Worm (Caenorhabditis elegans) whole organism, young adult: ENCODE measurements around the gene F07E5.5.

Source experiments
- B0035.1 ChIP-seq: sonication (generic microtip); optimal IDR thresholded peaks from 2 replicates; lab custom pipeline; 2016; ENCODE audit warnings: missing genetic modification characterization, mild to moderate bottlenecking, missing compliant biosample characterization, missing genotype, missing genetic modification reagents
- B0261.1 ChIP-seq: sonication (generic microtip); optimal IDR thresholded peaks from 2 replicates; lab custom pipeline; 2016; ENCODE audit warnings: mild to moderate bottlenecking, missing genetic modification characterization, moderate library complexity, missing compliant biosample characterization
- B0336.3 ChIP-seq: fragments of 200-800 bp; sonication (Bioruptor generic); IDR thresholded peaks from 2 replicates; pipeline ENCODE4 v1.3.6; 2022; ENCODE audit warnings: missing genetic modification characterization, missing compliant biosample characterization
- C06A6.2 ChIP-seq: fragments of 200-800 bp; sonication (Bioruptor generic); conservative IDR thresholded peaks from 2 replicates; pipeline ENCODE4 v1.3.6; 2022; ENCODE audit warnings: missing genetic modification characterization, missing compliant biosample characterization
- F57C9.4 ChIP-seq: sonication (generic microtip); optimal IDR thresholded peaks from 2 replicates; lab custom pipeline; 2017; ENCODE audit warnings: mild to moderate bottlenecking, missing genetic modification characterization, missing compliant biosample characterization
- K11D2.4 ChIP-seq: fragments of 200-800 bp; sonication (Bioruptor generic); IDR thresholded peaks from 2 replicates; pipeline ENCODE4 v1.3.6; 2022; ENCODE audit warnings: missing genetic modification reagents, missing genetic modification characterization, missing compliant biosample characterization
- Y67H2A.10 ChIP-seq: fragments of 200-800 bp; sonication (Bioruptor generic); conservative IDR thresholded peaks from 2 replicates; pipeline ENCODE4 v1.3.6; 2022; ENCODE audit warnings: missing genetic modification reagents, missing genetic modification characterization, missing compliant biosample characterization
- akir-1 ChIP-seq: fragments of 200-800 bp; sonication (Bioruptor generic); optimal IDR thresholded peaks from 2 replicates; lab custom pipeline; 2018; ENCODE audit warnings: mild to moderate bottlenecking, missing genetic modification characterization, moderate library complexity, missing compliant biosample characterization
- aptf-2 ChIP-seq: fragments of 200-800 bp; sonication (Bioruptor generic); conservative IDR thresholded peaks from 2 replicates; pipeline ENCODE4 v1.3.6; 2022; ENCODE audit warnings: missing genetic modification reagents, missing genetic modification characterization, missing compliant biosample characterization
- aptf-3 ChIP-seq: fragments of 200-800 bp; sonication (Bioruptor generic); IDR thresholded peaks from 2 replicates; pipeline ENCODE4 v1.3.6; 2022; ENCODE audit warnings: missing genetic modification characterization, missing compliant biosample characterization
- atf-7 ChIP-seq: sonication (generic microtip); optimal IDR thresholded peaks from 2 replicates; lab custom pipeline; 2017; ENCODE audit warnings: mild to moderate bottlenecking, missing genetic modification characterization, missing compliant biosample characterization
- athp-1 ChIP-seq: sonication (generic microtip); optimal IDR thresholded peaks from 2 replicates; lab custom pipeline; 2017; ENCODE audit warnings: mild to moderate bottlenecking, missing genetic modification characterization, missing compliant biosample characterization
- attf-6 ChIP-seq: fragments of 200-800 bp; sonication (Bioruptor generic); IDR thresholded peaks from 2 replicates; pipeline ENCODE4 v1.3.6; 2022; ENCODE audit warnings: missing genetic modification reagents, missing genetic modification characterization, missing compliant biosample characterization
- bed-1 ChIP-seq: fragments of 200-800 bp; sonication (Bioruptor generic); IDR thresholded peaks from 2 replicates; pipeline ENCODE4 v1.3.6; 2022; ENCODE audit warnings: missing genetic modification reagents, missing genetic modification characterization, missing compliant biosample characterization
- ceh-27 ChIP-seq: fragments of 200-800 bp; sonication (Bioruptor generic); optimal IDR thresholded peaks from 2 replicates; lab custom pipeline; 2018; ENCODE audit warnings: mild to moderate bottlenecking, missing genetic modification characterization, moderate library complexity, missing compliant biosample characterization
- die-1 ChIP-seq: sonication (generic microtip); optimal IDR thresholded peaks from 2 replicates; lab custom pipeline; 2016; ENCODE audit warnings: missing genotype, mild to moderate bottlenecking, missing genetic modification characterization, missing compliant biosample characterization
- dox-1 ChIP-seq: fragments of 200-800 bp; sonication (Bioruptor generic); IDR thresholded peaks from 2 replicates; pipeline ENCODE4 v1.3.6; 2022; ENCODE audit warnings: missing genetic modification reagents, missing genetic modification characterization, missing compliant biosample characterization
- efl-1 ChIP-seq: fragments of 150-350 bp; optimal IDR thresholded peaks from 2 replicates; lab custom pipeline; 2014; ENCODE audit warnings: missing biosample characterization, missing genetic modification reagents, missing genetic modification characterization
- ets-4 ChIP-seq: fragments of 200-800 bp; sonication (Bioruptor generic); optimal IDR thresholded peaks from 2 replicates; lab custom pipeline; 2018; ENCODE audit warnings: mild to moderate bottlenecking, missing genetic modification characterization, missing compliant biosample characterization
- fkh-3 ChIP-seq: sonication (generic microtip); optimal IDR thresholded peaks from 2 replicates; lab custom pipeline; 2016; ENCODE audit warnings: mild to moderate bottlenecking, missing genetic modification characterization, missing compliant biosample characterization
- gei-17 ChIP-seq: fragments of 200-800 bp; sonication (Bioruptor generic); optimal IDR thresholded peaks from 2 replicates; lab custom pipeline; 2018; ENCODE audit warnings: mild to moderate bottlenecking, missing genetic modification characterization, missing compliant biosample characterization
- hrde-1 ChIP-seq: sonication (generic microtip); optimal IDR thresholded peaks from 2 replicates; lab custom pipeline; 2016; ENCODE audit warnings: missing genetic modification characterization, mild to moderate bottlenecking, missing compliant biosample characterization, moderate library complexity, missing genotype, missing genetic modification reagents, borderline replicate concordance
- let-526 ChIP-seq: fragments of 200-800 bp; sonication (Bioruptor generic); IDR thresholded peaks from 2 replicates; pipeline ENCODE4 v1.3.6; 2022; ENCODE audit warnings: missing genetic modification reagents, missing genetic modification characterization, missing compliant biosample characterization
- lin-54 ChIP-seq: fragments of 200-800 bp; sonication (Bioruptor generic); optimal IDR thresholded peaks from 2 replicates; lab custom pipeline; 2018; ENCODE audit warnings: mild to moderate bottlenecking, missing genetic modification characterization, missing compliant biosample characterization
- madf-10 ChIP-seq: sonication (generic microtip); optimal IDR thresholded peaks from 2 replicates; lab custom pipeline; 2016; ENCODE audit warnings: mild to moderate bottlenecking, missing genetic modification characterization, missing compliant biosample characterization
- madf-3 ChIP-seq: fragments of 200-800 bp; sonication (Bioruptor generic); IDR thresholded peaks from 2 replicates; pipeline ENCODE4 v1.3.6; 2022; ENCODE audit warnings: missing genetic modification reagents, missing genetic modification characterization, missing compliant biosample characterization
- madf-6 ChIP-seq: fragments of 200-800 bp; sonication (Bioruptor generic); IDR thresholded peaks from 2 replicates; pipeline ENCODE4 v1.3.6; 2022; ENCODE audit warnings: missing genetic modification reagents, missing genetic modification characterization, missing compliant biosample characterization
- nhr-120 ChIP-seq: fragments of 200-800 bp; sonication (Bioruptor generic); IDR thresholded peaks from 2 replicates; pipeline ENCODE4 v1.3.6; 2022; ENCODE audit warnings: missing genetic modification characterization, missing compliant biosample characterization
- nhr-90 ChIP-seq: sonication (generic microtip); optimal IDR thresholded peaks from 2 replicates; lab custom pipeline; 2016; ENCODE audit warnings: missing genotype, mild to moderate bottlenecking, missing genetic modification characterization, missing compliant biosample characterization
- rcor-1 ChIP-seq: fragments of 200-800 bp; sonication (Bioruptor generic); IDR thresholded peaks from 2 replicates; pipeline ENCODE4 v1.3.6; 2022; ENCODE audit warnings: missing genetic modification reagents, missing genetic modification characterization, missing compliant biosample characterization
- sptf-2 ChIP-seq: fragments of 200-800 bp; sonication (Bioruptor generic); optimal IDR thresholded peaks from 2 replicates; lab custom pipeline; 2018; ENCODE audit warnings: mild to moderate bottlenecking, missing genetic modification characterization, missing compliant biosample characterization
- ztf-18 ChIP-seq: sonication (generic microtip); optimal IDR thresholded peaks from 2 replicates; lab custom pipeline; 2016; ENCODE audit warnings: missing genotype, mild to moderate bottlenecking, missing genetic modification characterization, missing compliant biosample characterization
- ztf-25 ChIP-seq: fragments of 200-800 bp; sonication (Bioruptor generic); IDR thresholded peaks from 2 replicates; pipeline ENCODE4 v1.3.6; 2022; ENCODE audit warnings: missing genetic modification reagents, missing genetic modification characterization, missing compliant biosample characterization

F07E5.5 gene

DNA sequence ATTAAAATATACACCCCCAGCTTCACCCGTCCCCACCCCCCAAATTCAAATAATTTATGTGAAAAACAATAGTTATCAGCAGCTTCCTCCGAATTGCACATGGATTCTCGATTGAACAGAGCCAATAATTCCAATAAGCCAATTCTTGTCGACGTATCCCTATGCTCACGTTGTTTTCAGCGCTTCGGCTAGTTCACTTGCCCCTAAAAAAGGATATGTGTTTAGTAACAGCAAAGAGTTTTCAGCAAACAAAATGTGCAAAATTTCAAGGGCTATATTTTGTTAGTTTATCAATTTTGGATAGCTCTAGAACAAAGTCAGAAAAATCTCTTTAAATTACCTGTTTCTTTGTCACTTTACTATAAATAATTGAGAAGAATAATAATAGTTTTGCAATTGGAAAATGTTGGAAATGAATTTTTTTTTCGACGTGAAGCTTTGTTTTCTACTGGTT lies 24.9 kb upstream of the F07E5.5 start, which contains the start of the genes T16A1.5 and fbxc-49:
TSS of gene T16A1.5 (minus strand) at position 101 of the 454 bp plus-strand sequence.
TSS of gene fbxc-49 (plus strand) at position 404 of the 454 bp plus-strand sequence.
- no peak for TF ChIP-seq ztf-25 (GFP tag; lab: Robert Waterston, UW)
- no peak for TF ChIP-seq nhr-120 (GFP tag; lab: Robert Waterston, UW)
- TF ChIP-seq F57C9.4 (tag; lab: Kevin White, UChicago): no peak
- TF ChIP-seq akir-1 (GFP tag; lab: Kevin White, UChicago): no peak
- no peak for TF ChIP-seq aptf-2 (GFP tag; lab: Robert Waterston, UW)

DNA sequence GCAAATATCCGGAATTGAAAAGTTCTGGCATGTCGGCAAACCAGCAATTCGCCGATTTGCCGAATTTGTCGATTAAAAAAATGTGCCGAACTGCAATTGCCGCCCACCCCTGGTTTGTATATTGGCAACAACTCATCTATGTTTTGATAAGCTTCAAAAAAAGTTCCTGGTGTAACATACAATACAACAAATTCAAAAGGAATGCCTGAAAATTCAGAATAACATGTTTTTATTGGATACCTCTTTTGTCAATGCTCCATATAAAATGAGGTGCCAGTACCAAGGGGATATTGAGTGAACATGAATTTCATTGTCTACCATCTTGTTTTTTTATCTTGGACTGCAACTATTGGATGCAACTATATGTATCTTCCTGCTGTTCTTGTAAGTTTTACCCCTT lies 22.4 kb upstream of the F07E5.5 start, which contains the start of gene T16A1.4:
TSS of gene T16A1.4 (plus strand) at position 301 of the 400 bp plus-strand sequence.
- TF ChIP-seq madf-10 (tag; lab: Kevin White, UChicago) (no peak), fkh-3 (tag; lab: Kevin White, UChicago) (no peak), atf-7 (tag; lab: Kevin White, UChicago) (no peak), attf-6 (GFP tag; lab: Robert Waterston, UW) (no peak), nhr-90 (no peak), aptf-3 (no peak), C06A6.2 (no peak), rcor-1 (GFP tag; lab: Robert Waterston, UW) (no peak), sptf-2 (no peak), gei-17 (no peak), K11D2.4 (GFP tag; lab: Robert Waterston, UW) (no peak), athp-1 (tag; lab: Kevin White, UChicago) (no peak), madf-3 (no peak)

DNA sequence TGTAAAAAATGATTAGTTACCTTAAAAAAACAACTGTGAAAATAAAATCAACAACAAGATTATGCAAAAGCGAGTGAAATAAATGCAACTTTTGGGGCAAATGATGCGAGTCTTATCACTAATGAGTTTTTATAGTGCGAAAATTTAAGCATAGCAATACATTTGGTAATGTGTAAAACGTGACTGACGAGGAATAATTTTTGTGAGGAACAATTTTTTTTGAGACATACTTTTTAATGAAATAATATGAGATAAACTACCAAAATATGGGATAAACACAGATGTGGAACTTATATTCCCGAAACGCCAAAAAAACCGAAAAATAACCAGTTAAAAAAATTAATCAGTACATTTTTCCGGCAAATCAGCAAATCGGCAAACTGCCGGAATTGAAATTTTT lies 21.6 kb upstream of the F07E5.5 start, which contains the start of gene F07E5.9:
TSS of gene F07E5.9 (minus strand) at position 101 of the 400 bp plus-strand sequence.
- TF ChIP-seq B0261.1 (tag; lab: Kevin White, UChicago): no peak
- TF ChIP-seq ztf-18: no peak
- TF ChIP-seq ceh-27: no peak
- no peak for TF ChIP-seq hrde-1
- TF ChIP-seq madf-6 (GFP tag; lab: Robert Waterston, UW): no peak
- TF ChIP-seq, all 124 proteins: peak for 0

DNA sequence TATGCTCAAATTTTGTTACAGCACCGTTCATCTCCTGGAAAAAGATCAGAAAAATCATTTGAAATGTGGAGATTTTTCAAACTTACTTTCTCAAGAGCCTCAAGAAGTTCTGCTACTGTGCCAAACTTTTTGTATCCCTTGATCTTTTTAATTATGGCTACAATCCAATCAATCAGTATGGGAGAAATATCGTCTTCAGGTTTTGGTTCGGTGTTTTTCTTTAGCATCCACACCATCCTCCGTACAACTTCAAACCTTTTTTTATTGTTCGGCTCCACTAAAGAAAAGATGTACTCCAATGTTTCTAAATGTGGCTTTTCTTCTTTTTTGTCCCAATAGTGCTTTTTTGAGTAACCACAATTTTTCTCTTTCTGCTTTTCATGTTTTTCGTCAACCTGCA lies 17.6 kb upstream of the F07E5.5 start:
- TF ChIP-seq bed-1: no peak
- TF ChIP-seq die-1 (tag; lab: Kevin White, UChicago): no peak
- no peak for TF ChIP-seq ets-4 (GFP tag; lab: Kevin White, UChicago)

DNA sequence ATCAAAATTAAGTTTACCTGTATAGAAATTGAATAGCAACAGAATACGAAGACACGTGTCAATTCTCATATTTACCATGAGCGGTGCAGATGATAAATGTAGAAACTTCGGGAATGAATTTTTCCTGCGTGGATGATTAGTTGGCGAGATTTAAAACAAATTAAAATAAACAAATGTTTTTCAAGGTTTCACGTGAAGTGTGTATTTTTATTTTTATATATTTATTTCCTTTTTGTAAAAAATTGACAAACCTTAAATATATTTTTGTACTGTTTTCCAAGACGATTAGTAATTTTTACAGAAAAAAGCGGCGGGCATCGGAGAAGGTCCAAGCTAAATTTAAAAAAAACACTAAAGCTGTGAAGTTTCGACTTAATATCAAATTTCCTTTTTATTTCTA lies 16.6 kb upstream of the F07E5.5 start, which contains the start of gene F07E5.8:
TSS of gene F07E5.8 (minus strand) at position 101 of the 400 bp plus-strand sequence.
- TF ChIP-seq B0261.1 (tag; lab: Kevin White, UChicago) (no peak), B0336.3 (GFP tag; lab: Robert Waterston, UW) (no peak), B0035.1 (tag; lab: Kevin White, UChicago) (no peak), dox-1 (GFP tag; lab: Robert Waterston, UW) (no peak), efl-1 (GFP tag; lab: Kevin White, UChicago) (no peak), let-526 (GFP tag; lab: Robert Waterston, UW) (no peak), akir-1 (GFP tag; lab: Kevin White, UChicago) (no peak), lin-54 (GFP tag; lab: Kevin White, UChicago) (no peak), Y67H2A.10 (no peak)
